Worm (Caenorhabditis elegans) whole organism, young adult: ENCODE measurements around the gene srh-78.

Source experiments
- B0336.3 ChIP-seq: fragments of 200-800 bp; sonication (Bioruptor generic); IDR thresholded peaks from 2 replicates; pipeline ENCODE4 v1.3.6; 2022; ENCODE audit warnings: missing genetic modification characterization, missing compliant biosample characterization
- Y56A3A.18 ChIP-seq: fragments of 200-800 bp; sonication (Bioruptor generic); IDR thresholded peaks from 2 replicates; pipeline ENCODE4 v1.3.6; 2022; ENCODE audit warnings: missing genetic modification reagents, missing genetic modification characterization, missing compliant biosample characterization
- Y67H2A.10 ChIP-seq: fragments of 200-800 bp; sonication (Bioruptor generic); conservative IDR thresholded peaks from 2 replicates; pipeline ENCODE4 v1.3.6; 2022; ENCODE audit warnings: missing genetic modification reagents, missing genetic modification characterization, missing compliant biosample characterization
- ama-1 ChIP-seq, 3 experiments: fragments of 150-350 bp in 1 of 3; sonication (generic microtip) in 2 of 3; optimal IDR thresholded peaks; 2 replicates each; lab custom pipeline; 2014 to 2018; ENCODE audit warnings: missing biosample characterization in 2 of 3, missing genetic modification characterization in 2 of 3, missing genetic modification reagents in 2 of 3
- atf-7 ChIP-seq: sonication (generic microtip); optimal IDR thresholded peaks from 2 replicates; lab custom pipeline; 2017; ENCODE audit warnings: mild to moderate bottlenecking, missing genetic modification characterization, missing compliant biosample characterization
- him-1 ChIP-seq: sonication (generic microtip); optimal IDR thresholded peaks from 2 replicates; lab custom pipeline; 2016; ENCODE audit warnings: missing genotype, missing genetic modification reagents, missing genetic modification characterization, missing compliant biosample characterization
- hlh-12 ChIP-seq: sonication (generic microtip); optimal IDR thresholded peaks from 2 replicates; lab custom pipeline; 2016; ENCODE audit warnings: missing genetic modification characterization, missing compliant biosample characterization
- hrde-1 ChIP-seq: sonication (generic microtip); optimal IDR thresholded peaks from 2 replicates; lab custom pipeline; 2016; ENCODE audit warnings: missing genetic modification characterization, mild to moderate bottlenecking, missing compliant biosample characterization, moderate library complexity, missing genotype, missing genetic modification reagents, borderline replicate concordance
- hsf-1 ChIP-seq: fragments of 200-800 bp; sonication (Bioruptor generic); IDR thresholded peaks from 2 replicates; pipeline ENCODE4 v1.3.6; 2022; ENCODE audit warnings: missing genetic modification reagents, missing genetic modification characterization, missing compliant biosample characterization
- lin-35 ChIP-seq, 3 experiments: fragments of 150-350 bp in 2 of 3; sonication (generic microtip) in 1 of 3; optimal IDR thresholded peaks; 2 replicates each; lab custom pipeline; 2014 to 2018; ENCODE audit warnings: missing biosample characterization in 3 of 3, missing genetic modification characterization in 3 of 3, missing genetic modification reagents in 3 of 3
- lsl-1 ChIP-seq: fragments of 200-800 bp; sonication (Bioruptor generic); optimal IDR thresholded peaks from 2 replicates; lab custom pipeline; 2018; ENCODE audit warnings: mild to moderate bottlenecking, missing genetic modification characterization, moderate library complexity, missing compliant biosample characterization
- madf-8 ChIP-seq: fragments of 200-800 bp; sonication (Bioruptor generic); conservative IDR thresholded peaks from 2 replicates; pipeline ENCODE4 v1.3.6; 2022; ENCODE audit warnings: missing genetic modification reagents, missing genetic modification characterization, missing compliant biosample characterization
- rcor-1 ChIP-seq: fragments of 200-800 bp; sonication (Bioruptor generic); IDR thresholded peaks from 2 replicates; pipeline ENCODE4 v1.3.6; 2022; ENCODE audit warnings: missing genetic modification reagents, missing genetic modification characterization, missing compliant biosample characterization
- tbp1 ChIP-seq: fragments of 200-800 bp; sonication (Bioruptor generic); optimal IDR thresholded peaks from 2 replicates; lab custom pipeline; 2018; ENCODE audit warnings: mild to moderate bottlenecking, missing genetic modification characterization, missing compliant biosample characterization

- TF ChIP-seq ama-1 (optimal IDR thresholded peaks at IDR 0.05; lab: Kevin White, UChicago) (no peak), ama-1 (GFP tag; optimal IDR thresholded peaks at IDR 0.05; lab: Kevin White, UChicago) (no peak), hrde-1 (no peak), lin-35 (GFP tag; optimal IDR thresholded peaks at IDR 0.05; lab: Kevin White, UChicago) (no peak), him-1 (tag; lab: Kevin White, UChicago) (no peak), rcor-1 (GFP tag; lab: Robert Waterston, UW) (no peak), B0336.3 (no peak), atf-7 (tag; lab: Kevin White, UChicago) (no peak), hlh-12 (tag; lab: Kevin White, UChicago) (no peak), Y56A3A.18 (GFP tag; lab: Robert Waterston, UW) (no peak), Y67H2A.10 (GFP tag; lab: Robert Waterston, UW) (no peak), hsf-1 (GFP tag; lab: Robert Waterston, UW) (no peak), tbp1 (no peak), madf-8 (no peak), lsl-1 (GFP tag; lab: Kevin White, UChicago) (no peak)
These were observed 17.6 kb downstream of the srh-78 start, which contains the start of gene kin-33 for ce11 chrV:234572-234971.
